Fruit fly (Drosophila melanogaster): ENCODE data around the gene CG10214.

DNA sequence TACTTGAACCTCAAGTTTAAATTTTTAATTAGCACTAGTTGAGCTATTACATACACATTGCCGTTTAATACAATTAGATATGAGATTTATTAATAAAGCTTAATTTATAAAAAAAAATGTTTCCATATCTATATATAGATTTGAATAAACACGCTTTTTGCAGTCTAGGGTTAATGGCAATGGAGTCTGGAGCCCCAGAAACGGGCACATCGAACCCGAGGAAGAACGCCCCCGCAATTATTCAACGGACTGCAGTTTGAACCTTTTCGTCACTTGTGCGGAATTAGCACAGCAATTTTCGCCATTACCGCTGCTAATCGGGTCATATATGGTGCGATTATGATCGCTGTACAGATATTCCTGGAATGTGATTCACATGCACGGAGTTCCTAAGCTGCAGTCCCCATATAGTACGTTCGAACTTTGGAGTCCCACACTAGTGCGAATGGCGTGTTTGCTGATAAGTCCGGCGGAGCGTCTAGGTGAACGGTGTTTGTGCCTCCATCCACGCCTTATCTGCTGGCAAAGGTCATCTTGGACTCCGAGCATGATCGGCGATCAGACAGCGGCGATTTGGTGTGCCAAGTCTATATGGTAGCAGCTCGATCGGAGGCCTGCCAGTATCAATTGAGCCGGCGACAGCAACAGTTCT lies 3.5 kb downstream of the CG10214 start, which contains the start of gene Lsd-1:
- TF ChIP-seq CG8478 (optimal IDR thresholded peaks at IDR 0.05) (no peak), psq (optimal IDR thresholded peaks at IDR 0.05) (no peak), pan (optimal IDR thresholded peaks at IDR 0.05) (no peak), EcR (GFP tag; optimal IDR thresholded peaks at IDR 0.05) (no peak), Dll (optimal IDR thresholded peaks at IDR 0.05) (no peak), usp (GFP tag; optimal IDR thresholded peaks at IDR 0.05) (no peak)

All from whole organism.